Worm (Caenorhabditis elegans): ENCODE results near the gene sra-3.

sra-3 gene

ce11 chrII:9557437-9558150 lies 17.0 kb upstream of the sra-3 start, which contains the start of gene zfp-2:
Gene zfp-2 (plus strand): TSS chrII:9557650.
- TF ChIP-seq nhr-20 (tag; optimal IDR thresholded peaks at IDR 0.05) (peak; percentile 5), lsy-2 (tag; optimal IDR thresholded peaks at IDR 0.05) (peak; percentile 12 to 57), ets-5 (GFP tag; IDR thresholded peaks at IDR 0.05) (no peak), sup-37 (GFP tag; optimal IDR thresholded peaks at IDR 0.05) (no peak), pag-3 (tag; optimal IDR thresholded peaks at IDR 0.05; ENCODE audit: borderline replicate concordance, insufficient read depth) (no peak), nhr-12 (tag; optimal IDR thresholded peaks at IDR 0.05) (no peak), F16B12.6 (tag; optimal IDR thresholded peaks at IDR 0.05) (no peak), jun-1 (tag; optimal IDR thresholded peaks at IDR 0.05) (no peak), pqm-1 (tag; optimal IDR thresholded peaks at IDR 0.05) (no peak), nhr-71 (tag; optimal IDR thresholded peaks at IDR 0.05) (peak; percentile 3), isw-1 (GFP tag; IDR thresholded peaks at IDR 0.05) (no peak), lin-35 (GFP tag; optimal IDR thresholded peaks at IDR 0.05) (peak; percentile 26 to 37), dsc-1 (tag; optimal IDR thresholded peaks at IDR 0.05) (no peak), snu-23 (GFP tag; optimal IDR thresholded peaks at IDR 0.05) (peak; percentile 26), ceh-82 (tag; optimal IDR thresholded peaks at IDR 0.05) (peak in 1 of 3 experiments; percentile 0), mdl-1 (tag; optimal IDR thresholded peaks at IDR 0.05) (no peak), sptf-1 (tag; optimal IDR thresholded peaks at IDR 0.05) (no peak), nhr-19 (GFP tag; conservative IDR thresholded peaks at IDR 0.05) (no peak), blmp-1 (tag; optimal IDR thresholded peaks at IDR 0.05) (peak; percentile 21), dpl-1 (GFP tag; optimal IDR thresholded peaks at IDR 0.05) (peak in 2 of 3 experiments; percentile 5 to 44), lin-15B (tag; optimal IDR thresholded peaks at IDR 0.05) (no peak), efl-1 (optimal IDR thresholded peaks at IDR 0.05) (peak; percentile 31 to 43), efl-1 (GFP tag; optimal IDR thresholded peaks at IDR 0.05 in 1 of 2) (peak; percentile 31 to 89)

- TF ChIP-seq nhr-84 (tag; optimal IDR thresholded peaks at IDR 0.05) (no peak), rnt-1 (tag; optimal IDR thresholded peaks at IDR 0.05) (no peak), lin-14 (GFP tag; optimal IDR thresholded peaks at IDR 0.05) (no peak), aly-2 (tag; optimal IDR thresholded peaks at IDR 0.05) (no peak), ztf-4 (tag; optimal IDR thresholded peaks at IDR 0.05) (no peak), zip-4 (GFP tag; optimal IDR thresholded peaks at IDR 0.05) (no peak), F16B12.6 (tag; optimal IDR thresholded peaks at IDR 0.05) (no peak), ceh-90 (tag; optimal IDR thresholded peaks at IDR 0.05) (no peak), unc-62 (GFP tag; optimal IDR thresholded peaks at IDR 0.05) (no peak), nhr-20 (tag; optimal IDR thresholded peaks at IDR 0.05) (no peak), vab-15 (tag; optimal IDR thresholded peaks at IDR 0.05) (no peak), mep-1 (tag; optimal IDR thresholded peaks at IDR 0.05) (no peak), mef-2 (tag; optimal IDR thresholded peaks at IDR 0.05) (no peak)
These were observed 16.0 kb upstream of the sra-3 start for ce11 chrII:9556582-9556981.

ce11 chrII:9554925-9555553 lies 14.4 kb upstream of the sra-3 start, which contains the start of gene F35H8.2:
Gene F35H8.2 (plus strand): TSS chrII:9555503.
- TF ChIP-seq nhr-71 (tag; optimal IDR thresholded peaks at IDR 0.05) (no peak), dsc-1 (tag; optimal IDR thresholded peaks at IDR 0.05) (no peak), vab-15 (tag; optimal IDR thresholded peaks at IDR 0.05) (no peak), nhr-28 (tag; optimal IDR thresholded peaks at IDR 0.05) (no peak), lin-14 (GFP tag; optimal IDR thresholded peaks at IDR 0.05) (peak; percentile 45), egl-13 (tag; optimal IDR thresholded peaks at IDR 0.05) (no peak), elt-3 (tag; optimal IDR thresholded peaks at IDR 0.05) (peak in 1 of 6 experiments; percentile 29), lin-39 (tag; optimal IDR thresholded peaks at IDR 0.05) (no peak), nhr-85 (tag) (peak; percentile 77), C04F5.9 (tag; optimal IDR thresholded peaks at IDR 0.05) (no peak), hpl-2 (GFP tag; optimal IDR thresholded peaks at IDR 0.05) (no peak), unc-98 (GFP tag; IDR thresholded peaks at IDR 0.05) (no peak), blmp-1 (tag; optimal IDR thresholded peaks at IDR 0.05) (peak; percentile 79), ceh-90 (tag; optimal IDR thresholded peaks at IDR 0.05) (no peak), nhr-77 (tag; optimal IDR thresholded peaks at IDR 0.05) (no peak), dpl-1 (GFP tag; optimal IDR thresholded peaks at IDR 0.05) (no peak), nhr-20 (tag; optimal IDR thresholded peaks at IDR 0.05) (peak; percentile 9), sox-4 (tag; optimal IDR thresholded peaks at IDR 0.05) (no peak), lin-35 (GFP tag; optimal IDR thresholded peaks at IDR 0.05) (peak in 1 of 2 experiments; percentile 25), nhr-237 (tag; optimal IDR thresholded peaks at IDR 0.05) (no peak), grh-1 (GFP tag; IDR thresholded peaks at IDR 0.05) (peak; percentile 43; the same call in 1 of the 2 replicates), unc-130 (tag; optimal IDR thresholded peaks at IDR 0.05) (peak; percentile 49)

All from whole organism, L1 larva.